Worm (Caenorhabditis elegans) whole organism, dauer: ENCODE results near the gene sul-1.

Experiments used
- unc-62 ChIP-seq: sonication (generic microtip); optimal IDR thresholded peaks from 2 replicates; lab custom pipeline; 2017; ENCODE audit warnings: missing biosample characterization, missing genetic modification reagents, missing genetic modification characterization

The sul-1 gene

ce11 chrX:3270806-3271205 lies at the start of gene sul-1:
Gene sul-1 (minus strand): TSS chrX:3270906.
- no peak for TF ChIP-seq unc-62 (GFP tag; lab: Kevin White, UChicago)

- TF ChIP-seq unc-62 (GFP tag; lab: Kevin White, UChicago), result no peak
These were observed 46.1 kb upstream of the sul-1 start for ce11 chrX:3316830-3317229.

ce11 chrX:3315891-3316657 lies 45.4 kb upstream of the sul-1 start:
- no peak for TF ChIP-seq unc-62 (GFP tag; lab: Kevin White, UChicago)

ce11 chrX:3315014-3315413 lies 44.3 kb upstream of the sul-1 start, which contains the start of gene ddr-2:
Gene ddr-2 (plus strand): TSS chrX:3315314.
- no peak for TF ChIP-seq unc-62 (GFP tag; lab: Kevin White, UChicago)

- no peak for TF ChIP-seq unc-62 (GFP tag; lab: Kevin White, UChicago)
These were observed 43.2 kb upstream of the sul-1 start for ce11 chrX:3313939-3314338.

- TF ChIP-seq unc-62 (GFP tag; lab: Kevin White, UChicago), result no peak
These were observed 40.0 kb upstream of the sul-1 start for ce11 chrX:3310702-3311101.

- no peak for TF ChIP-seq unc-62 (GFP tag; lab: Kevin White, UChicago)
These were observed 36.0 kb upstream of the sul-1 start for ce11 chrX:3306594-3307296.

ce11 chrX:3304068-3304467 lies 33.4 kb upstream of the sul-1 start, which contains the start of gene F11D5.7:
Gene F11D5.7 (plus strand): TSS chrX:3304368.
- no peak for TF ChIP-seq unc-62 (GFP tag; lab: Kevin White, UChicago)

ce11 chrX:3301770-3302169 lies 31.1 kb upstream of the sul-1 start, which contains the start of gene F11D5.5:
Gene F11D5.5 (plus strand): TSS chrX:3302070.
- no peak for TF ChIP-seq unc-62 (GFP tag; lab: Kevin White, UChicago)

- TF ChIP-seq unc-62 (GFP tag; lab: Kevin White, UChicago), result no peak
These were observed 29.9 kb upstream of the sul-1 start for ce11 chrX:3300582-3300981.

ce11 chrX:3298582-3298981 lies 27.9 kb upstream of the sul-1 start, which contains the start of gene K09C4.1:
Gene K09C4.1 (plus strand): TSS chrX:3298882.
- no peak for TF ChIP-seq unc-62 (GFP tag; lab: Kevin White, UChicago)

- no peak for TF ChIP-seq unc-62 (GFP tag; lab: Kevin White, UChicago)
These were observed 27.1 kb upstream of the sul-1 start for ce11 chrX:3297812-3298211.

ce11 chrX:3296182-3296581 lies 25.5 kb upstream of the sul-1 start, which contains the start of gene K09C4.2:
Gene K09C4.2 (plus strand): TSS chrX:3296482.
- no peak for TF ChIP-seq unc-62 (GFP tag; lab: Kevin White, UChicago)

ce11 chrX:3291948-3292347 lies 21.2 kb upstream of the sul-1 start:
- TF ChIP-seq unc-62 (GFP tag; lab: Kevin White, UChicago), result no peak

ce11 chrX:3290147-3290546 lies 19.4 kb upstream of the sul-1 start:
- no peak for TF ChIP-seq unc-62 (GFP tag; lab: Kevin White, UChicago)

ce11 chrX:3289183-3289582 lies 18.5 kb upstream of the sul-1 start, which contains the start of gene K09C4.4:
Gene K09C4.4 (plus strand): TSS chrX:3289483.
- no peak for TF ChIP-seq unc-62 (GFP tag; lab: Kevin White, UChicago)
